Worm (Caenorhabditis elegans) whole organism, L4 larva: Measurements from ENCODE around the gene K08A2.2.

Source experiments
- D1046.2 ChIP-seq: fragments of 200-800 bp; sonication (Bioruptor generic); IDR thresholded peaks from 2 replicates; pipeline ENCODE4 v1.3.6; 2022; ENCODE audit warnings: missing genetic modification characterization, missing compliant biosample characterization
- F10B5.3 ChIP-seq: sonication (generic microtip); optimal IDR thresholded peaks from 2 replicates; lab custom pipeline; 2016; ENCODE audit warnings: mild to moderate bottlenecking, missing genetic modification characterization, missing compliant biosample characterization
- F44E2.7 ChIP-seq: fragments of 200-800 bp; sonication (Bioruptor generic); IDR thresholded peaks from 2 replicates; pipeline ENCODE4 v2.1.2; 2022; ENCODE audit warnings: missing genetic modification characterization, missing compliant biosample characterization
- T20F7.1 ChIP-seq: fragments of 200-800 bp; sonication (Bioruptor generic); optimal IDR thresholded peaks from 2 replicates; lab custom pipeline; 2018; ENCODE audit warnings: mild to moderate bottlenecking, missing genetic modification characterization, missing compliant biosample characterization
- aha-1 ChIP-seq: fragments of 150-350 bp; peaks from one replicate; lab custom pipeline; 2014; ENCODE audit warnings: missing biosample characterization, missing genetic modification characterization
- aly-2 ChIP-seq: sonication (generic microtip); optimal IDR thresholded peaks from 2 replicates; lab custom pipeline; 2018; ENCODE audit warnings: missing biosample characterization, missing genetic modification characterization
- ama-1 ChIP-seq: fragments of 150-350 bp; optimal IDR thresholded peaks from 2 replicates; lab custom pipeline; 2014; ENCODE audit warnings: inconsistent platforms, mixed read lengths
- arid-1 ChIP-seq: fragments of 200-800 bp; sonication (Bioruptor generic); conservative IDR thresholded peaks from 2 replicates; pipeline ENCODE4 v1.3.6; 2022; ENCODE audit warnings: missing genetic modification reagents, missing genetic modification characterization, missing compliant biosample characterization
- attf-4 ChIP-seq: sonication (generic microtip); optimal IDR thresholded peaks from 3 replicates; lab custom pipeline; 2017; ENCODE audit warnings: missing biosample characterization, missing genetic modification characterization
- ces-1 ChIP-seq: fragments of 150-350 bp; sonication (generic microtip); optimal IDR thresholded peaks from 4 replicates; lab custom pipeline; 2014; ENCODE audit warnings: missing biosample characterization, missing genetic modification reagents, missing genetic modification characterization
- cey-2 ChIP-seq: sonication (generic microtip); optimal IDR thresholded peaks from 3 replicates; lab custom pipeline; 2017; ENCODE audit warnings: missing genetic modification characterization, mild to moderate bottlenecking, missing compliant biosample characterization, antibody characterized with exemption, borderline replicate concordance; ENCODE audit not compliant: insufficient read depth
- ctbp-1 ChIP-seq: fragments of 200-800 bp; sonication (Bioruptor generic); IDR thresholded peaks from 2 replicates; pipeline ENCODE4 v1.3.6; 2022; ENCODE audit warnings: missing genetic modification reagents, missing genetic modification characterization, missing compliant biosample characterization
- daf-16 ChIP-seq, 3 experiments: sonication (generic microtip); optimal IDR thresholded peaks; 2 replicates each; lab custom pipeline; 2016 to 2017; ENCODE audit warnings: missing genetic modification characterization in 3 of 3, missing genetic modification reagents in 3 of 3, mild to moderate bottlenecking in 2 of 3, missing compliant biosample characterization in 2 of 3, missing biosample characterization in 1 of 3, moderate library complexity in 1 of 3
- dve-1 ChIP-seq: sonication (generic microtip); optimal IDR thresholded peaks from 2 replicates; lab custom pipeline; 2017; ENCODE audit warnings: antibody characterized with exemption, mild to moderate bottlenecking, missing genetic modification characterization, missing compliant biosample characterization; ENCODE audit not compliant: insufficient read depth
- fkh-10 ChIP-seq: fragments of 150-350 bp; optimal IDR thresholded peaks from 2 replicates; lab custom pipeline; 2014; ENCODE audit warnings: missing biosample characterization, missing genetic modification reagents, missing genetic modification characterization
- gei-8 ChIP-seq: fragments of 200-800 bp; sonication (Bioruptor generic); optimal IDR thresholded peaks from 2 replicates; lab custom pipeline; 2018; ENCODE audit warnings: mild to moderate bottlenecking, missing genetic modification characterization, missing compliant biosample characterization
- hif-1 ChIP-seq, 2 experiments: sonication (generic microtip); optimal IDR thresholded peaks; 2 replicates each; lab custom pipeline; 2016 to 2017; ENCODE audit warnings: missing compliant biosample characterization in 2 of 2, missing genetic modification characterization in 2 of 2, missing genetic modification reagents in 2 of 2, missing genotype in 2 of 2, mild to moderate bottlenecking in 1 of 2
- hmg-1.1 ChIP-seq: fragments of 200-800 bp; sonication (Bioruptor generic); IDR thresholded peaks from 2 replicates; pipeline ENCODE4 v1.3.6; 2022; ENCODE audit warnings: missing genetic modification reagents, missing genetic modification characterization, missing compliant biosample characterization
- lin-1 ChIP-seq: fragments of 200-800 bp; sonication (Bioruptor generic); IDR thresholded peaks from 2 replicates; pipeline ENCODE4 v1.3.6; 2022; ENCODE audit warnings: missing genetic modification reagents, missing genetic modification characterization, missing compliant biosample characterization
- lin-15B ChIP-seq: fragments of 150-350 bp; sonication (generic microtip); optimal IDR thresholded peaks from 3 replicates; lab custom pipeline; 2014; ENCODE audit warnings: missing biosample characterization, missing genetic modification characterization
- lin-38 ChIP-seq: fragments of 200-800 bp; sonication (Bioruptor generic); IDR thresholded peaks from 2 replicates; pipeline ENCODE4 v1.3.6; 2022; ENCODE audit warnings: missing genetic modification reagents, missing genetic modification characterization, missing compliant biosample characterization
- mep-1 ChIP-seq: fragments of 150-350 bp; sonication (generic microtip); optimal IDR thresholded peaks from 3 replicates; lab custom pipeline; 2014; ENCODE audit warnings: missing biosample characterization, missing genetic modification characterization
- mes-2 ChIP-seq: sonication (generic microtip); optimal IDR thresholded peaks from 2 replicates; lab custom pipeline; 2016; ENCODE audit warnings: missing genotype, mild to moderate bottlenecking, missing genetic modification characterization, missing compliant biosample characterization; ENCODE audit not compliant: poor library complexity, severe bottlenecking
- nhr-11 ChIP-seq: fragments of 150-350 bp; optimal IDR thresholded peaks from 2 replicates; lab custom pipeline; 2014; ENCODE audit warnings: missing biosample characterization, missing genetic modification characterization
- nhr-25 ChIP-seq: sonication (generic microtip); optimal IDR thresholded peaks from 2 replicates; lab custom pipeline; 2017; ENCODE audit warnings: missing genetic modification characterization, mild to moderate bottlenecking, missing compliant biosample characterization, antibody characterized with exemption, moderate library complexity, borderline replicate concordance; ENCODE audit not compliant: insufficient read depth
- nhr-48 ChIP-seq: sonication (generic microtip); optimal IDR thresholded peaks from 2 replicates; lab custom pipeline; 2016; ENCODE audit warnings: mild to moderate bottlenecking, missing genetic modification characterization, missing compliant biosample characterization
- nhr-76 ChIP-seq: fragments of 150-350 bp; optimal IDR thresholded peaks from 2 replicates; lab custom pipeline; 2014; ENCODE audit warnings: missing biosample characterization, missing genetic modification characterization
- pha-4 ChIP-seq, 2 experiments: fragments of 150-350 bp in 1 of 2; fragments of 200-800 bp in 1 of 2; sonication (Bioruptor generic) in 1 of 2; IDR thresholded peaks in 1 of 2; optimal IDR thresholded peaks in 1 of 2; 2 replicates each; pipeline versions ENCODE4 v1.3.6 to Lab custom; 2014 to 2022; ENCODE audit warnings: missing genetic modification characterization in 2 of 2, missing genetic modification reagents in 2 of 2, missing biosample characterization in 1 of 2, missing compliant biosample characterization in 1 of 2
- saeg-2 ChIP-seq: fragments of 200-800 bp; sonication (Bioruptor generic); IDR thresholded peaks from 2 replicates; pipeline ENCODE4 v1.3.6; 2022; ENCODE audit warnings: missing genetic modification reagents, missing genetic modification characterization, missing compliant biosample characterization
- sdz-12 ChIP-seq: fragments of 200-800 bp; sonication (Bioruptor generic); optimal IDR thresholded peaks from 2 replicates; lab custom pipeline; 2018; ENCODE audit warnings: mild to moderate bottlenecking, missing genetic modification characterization, missing compliant biosample characterization
- set-16 ChIP-seq: fragments of 200-800 bp; sonication (Bioruptor generic); IDR thresholded peaks from 2 replicates; pipeline ENCODE4 v1.3.6; 2022; ENCODE audit warnings: missing genetic modification reagents, missing genetic modification characterization, missing compliant biosample characterization
- snpc-1.2 ChIP-seq: fragments of 200-800 bp; sonication (Bioruptor generic); IDR thresholded peaks from 2 replicates; pipeline ENCODE4 v1.3.6; 2022; ENCODE audit warnings: missing genetic modification reagents, missing genetic modification characterization, missing compliant biosample characterization
- spr-1 ChIP-seq: sonication (generic microtip); optimal IDR thresholded peaks from 2 replicates; lab custom pipeline; 2016; ENCODE audit warnings: mild to moderate bottlenecking, missing genetic modification characterization, missing compliant biosample characterization
- tag-97 ChIP-seq: fragments of 200-800 bp; sonication (Bioruptor generic); IDR thresholded peaks from 2 replicates; pipeline ENCODE4 v1.3.6; 2022; ENCODE audit warnings: missing genetic modification characterization, missing compliant biosample characterization
- unc-130 ChIP-seq: sonication (generic microtip); optimal IDR thresholded peaks from 2 replicates; lab custom pipeline; 2016; ENCODE audit warnings: missing genetic modification reagents, missing genetic modification characterization, missing compliant biosample characterization
- unc-39 ChIP-seq: sonication (generic microtip); optimal IDR thresholded peaks from 2 replicates; lab custom pipeline; 2017; ENCODE audit warnings: missing biosample characterization, missing genetic modification characterization
- unc-62 ChIP-seq, 3 experiments: fragments of 150-350 bp in 1 of 3; sonication (generic microtip); optimal IDR thresholded peaks in 2 of 3; peaks in 1 of 3; 1 replicate in 1 of 3; 2 replicates in 2 of 3; lab custom pipeline; 2014 to 2017; ENCODE audit warnings: missing biosample characterization in 3 of 3, missing genetic modification characterization in 3 of 3, missing genetic modification reagents in 3 of 3, missing genotype in 1 of 3
- vab-7 ChIP-seq: fragments of 200-800 bp; sonication (Bioruptor generic); IDR thresholded peaks from 2 replicates; pipeline ENCODE4 v1.3.6; 2022; ENCODE audit warnings: missing genetic modification reagents, missing genetic modification characterization, missing compliant biosample characterization
- zag-1 ChIP-seq: fragments of 150-350 bp; optimal IDR thresholded peaks from 2 replicates; lab custom pipeline; 2014; ENCODE audit warnings: missing biosample characterization, missing genetic modification characterization
- zfp-2 ChIP-seq: sonication (generic microtip); optimal IDR thresholded peaks from 2 replicates; lab custom pipeline; 2016; ENCODE audit warnings: mild to moderate bottlenecking, missing genetic modification characterization, missing compliant biosample characterization

Gene K08A2.2

DNA sequence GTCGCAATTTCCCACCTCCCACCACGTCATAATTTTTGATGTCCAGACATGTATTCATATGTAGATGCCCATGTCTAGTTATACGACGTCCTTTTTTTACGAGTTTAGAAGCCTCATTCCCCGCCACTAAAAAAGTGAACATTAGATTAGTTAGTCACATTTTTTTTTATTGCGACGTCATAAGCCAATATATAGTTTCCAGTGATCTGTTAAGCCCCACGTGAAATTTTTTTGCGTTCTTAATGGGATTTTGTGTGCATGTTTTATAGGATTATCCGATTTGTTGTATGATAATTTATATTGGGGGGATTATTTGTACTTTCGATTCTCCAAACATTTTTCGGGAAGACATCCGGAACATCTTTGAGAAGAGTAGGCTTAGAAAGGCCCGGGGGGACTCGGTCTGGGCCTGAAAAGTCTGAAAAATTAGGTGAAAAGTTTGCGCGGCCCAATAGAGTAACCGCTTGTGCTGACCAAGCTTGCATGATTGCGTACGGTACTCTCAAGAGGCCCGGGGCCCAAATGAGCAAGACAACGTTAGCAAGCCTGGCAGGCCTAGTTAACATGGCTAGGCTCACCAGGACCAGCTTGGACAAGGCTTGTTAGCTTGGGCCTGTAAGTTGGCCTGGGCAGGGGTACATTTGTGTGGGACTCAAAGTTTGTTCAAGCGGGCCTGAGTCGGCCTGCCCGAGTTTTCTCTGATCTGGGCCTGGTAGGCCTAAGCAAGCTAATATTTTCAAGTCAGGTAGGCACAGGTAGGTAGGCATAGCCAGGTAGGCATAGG, 26.0 kb upstream of the K08A2.2 start:
- no peak for TF ChIP-seq unc-39 (tag; lab: Kevin White, UChicago)
- TF ChIP-seq aha-1 (tag; lab: Kevin White, UChicago) = peak; percentile 76
- 0 out of 2 replicates have a peak, but pooled peaks have one; percentile 3 for TF ChIP-seq arid-1 (GFP tag; lab: Robert Waterston, UW)
- no peak for TF ChIP-seq F44E2.7
- TF ChIP-seq ama-1 = no peak
- TF ChIP-seq vab-7 (GFP tag; lab: Robert Waterston, UW) = no peak
- 0 out of 2 replicates have a peak, but pooled peaks have one; percentile 22 for TF ChIP-seq set-16 (GFP tag; lab: Robert Waterston, UW)
- no peak for TF ChIP-seq zfp-2 (tag; lab: Kevin White, UChicago)
- TF ChIP-seq, all 104 proteins: peak for 3

DNA sequence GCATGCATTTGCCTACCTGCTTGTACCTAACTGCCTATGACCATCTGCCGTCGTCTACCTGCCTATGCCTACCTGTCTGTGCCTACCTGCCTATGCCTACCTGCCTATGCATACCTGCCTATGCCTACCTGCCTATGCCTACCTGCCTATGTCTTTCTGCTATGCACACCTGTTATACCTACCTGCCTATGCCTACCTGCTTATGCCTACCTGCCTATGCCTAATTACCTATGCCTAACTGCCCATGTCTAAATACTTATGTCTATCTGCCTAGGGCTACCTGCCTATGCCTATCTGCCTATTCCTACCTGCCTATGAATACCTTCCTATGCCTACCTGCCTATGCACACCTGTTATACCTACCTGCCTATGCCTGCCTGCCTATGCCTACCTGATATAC, 25.1 kb upstream of the K08A2.2 start:
- TF ChIP-seq fkh-10 (GFP tag; lab: Kevin White, UChicago) (no peak), unc-62 (GFP tag; optimal IDR thresholded peaks at IDR 0.05 in 1 of 2; lab: Kevin White, UChicago) (peak in 1 of 2 experiments; percentile 61), unc-62 (tag; optimal IDR thresholded peaks at IDR 0.05; lab: Kevin White, UChicago) (no peak)

DNA sequence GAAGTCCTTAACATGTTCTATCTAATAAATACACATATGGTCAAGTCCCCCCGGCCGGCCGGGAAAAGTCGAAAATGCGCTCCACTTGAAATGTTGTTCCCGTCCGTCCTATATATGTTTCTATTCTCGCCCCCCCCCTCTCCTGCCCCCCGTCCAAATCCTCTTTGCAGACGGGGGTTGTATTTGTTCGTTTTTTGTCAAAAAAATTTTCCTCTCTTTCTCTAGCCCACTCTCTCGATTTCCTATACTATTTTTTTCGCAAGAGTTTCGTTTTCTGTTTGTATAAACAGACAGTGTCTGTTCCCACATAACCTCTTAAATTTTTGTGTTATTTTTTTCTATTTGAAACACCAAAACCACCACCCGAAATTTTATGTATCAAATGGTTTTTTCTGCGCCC, 24.3 kb upstream of the K08A2.2 start:
- TF ChIP-seq zag-1 (no peak), tag-97 (GFP tag; lab: Robert Waterston, UW) (no peak), arid-1 (GFP tag; lab: Robert Waterston, UW) (no peak), mep-1 (tag; lab: Kevin White, UChicago) (peak; percentile 12), hmg-1.1 (GFP tag; lab: Robert Waterston, UW) (0 out of 2 replicates have a peak, but pooled peaks have one; percentile 10), dve-1 (tag; lab: Kevin White, UChicago) (peak; percentile 25), pha-4 (GFP tag; IDR thresholded peaks at IDR 0.05; lab: Robert Waterston, UW) (peak; percentile 29; the same call in 1 of the 2 replicates), pha-4 (tag; optimal IDR thresholded peaks at IDR 0.05; lab: Kevin White, UChicago) (no peak), snpc-1.2 (GFP tag; lab: Robert Waterston, UW) (no peak)

DNA sequence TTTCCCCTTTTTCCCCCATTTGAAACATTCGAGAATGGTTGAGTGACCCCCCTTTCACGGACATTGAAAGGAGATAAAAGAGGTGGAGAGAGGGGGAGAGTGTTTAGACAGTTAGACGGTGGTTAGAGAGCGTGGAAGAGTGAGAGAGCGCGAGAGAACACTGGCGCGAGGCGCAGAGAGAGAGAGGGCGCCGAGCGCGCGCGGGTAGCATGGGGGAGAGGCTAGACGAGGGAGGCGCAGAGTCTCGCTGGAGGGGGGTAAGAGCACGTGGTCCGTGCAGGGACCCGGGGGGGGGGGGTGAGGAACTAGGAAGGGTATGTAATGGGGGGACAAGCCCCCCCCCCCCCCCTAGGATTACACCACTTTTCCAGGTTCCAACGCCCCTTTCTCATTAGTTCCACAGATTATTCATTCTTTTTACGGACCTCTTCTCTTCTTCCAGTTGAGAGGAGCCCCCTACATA, 17.4 kb upstream of the K08A2.2 start:
- TF ChIP-seq mes-2 (tag; lab: Kevin White, UChicago) (peak; percentile 76), nhr-25 (tag; lab: Kevin White, UChicago) (peak; percentile 93), cey-2 (tag; lab: Kevin White, UChicago) (no peak), ces-1 (GFP tag; lab: Kevin White, UChicago) (peak; percentile 35), ctbp-1 (GFP tag; lab: Robert Waterston, UW) (peak; percentile 98), D1046.2 (GFP tag; lab: Robert Waterston, UW) (peak; percentile 83; the same call in 1 of the 2 replicates), nhr-48 (peak; percentile 89), unc-39 (tag; lab: Kevin White, UChicago) (no peak), lin-15B (tag; lab: Kevin White, UChicago) (no peak), set-16 (GFP tag; lab: Robert Waterston, UW) (peak; percentile 100), sdz-12 (peak; percentile 77), gei-8 (GFP tag; lab: Kevin White, UChicago) (peak; percentile 98), F10B5.3 (peak; percentile 6), daf-16 (GFP tag; optimal IDR thresholded peaks at IDR 0.05; lab: Kevin White, UChicago) (peak in 1 of 2 experiments; percentile 44), daf-16 (tag; optimal IDR thresholded peaks at IDR 0.05; lab: Kevin White, UChicago) (peak; percentile 68), lin-1 (GFP tag; lab: Robert Waterston, UW) (peak; percentile 97), fkh-10 (GFP tag; lab: Kevin White, UChicago) (peak; percentile 91), hif-1 (tag; optimal IDR thresholded peaks at IDR 0.05; lab: Kevin White, UChicago) (peak in 1 of 2 experiments; percentile 85), zfp-2 (tag; lab: Kevin White, UChicago) (no peak), spr-1 (tag; lab: Kevin White, UChicago) (no peak), lin-38 (GFP tag; lab: Robert Waterston, UW) (peak; percentile 80), attf-4 (tag; lab: Kevin White, UChicago) (no peak), unc-130 (GFP tag; lab: Kevin White, UChicago) (no peak), saeg-2 (GFP tag; lab: Robert Waterston, UW) (peak; percentile 98), T20F7.1 (GFP tag; lab: Kevin White, UChicago) (peak; percentile 85), nhr-76 (tag; lab: Kevin White, UChicago) (peak; percentile 59), aly-2 (no peak), nhr-11 (tag; lab: Kevin White, UChicago) (peak; percentile 90)
